Worm (Caenorhabditis elegans): Measurements from ENCODE around the gene grl-30.

Gene grl-30

DNA sequence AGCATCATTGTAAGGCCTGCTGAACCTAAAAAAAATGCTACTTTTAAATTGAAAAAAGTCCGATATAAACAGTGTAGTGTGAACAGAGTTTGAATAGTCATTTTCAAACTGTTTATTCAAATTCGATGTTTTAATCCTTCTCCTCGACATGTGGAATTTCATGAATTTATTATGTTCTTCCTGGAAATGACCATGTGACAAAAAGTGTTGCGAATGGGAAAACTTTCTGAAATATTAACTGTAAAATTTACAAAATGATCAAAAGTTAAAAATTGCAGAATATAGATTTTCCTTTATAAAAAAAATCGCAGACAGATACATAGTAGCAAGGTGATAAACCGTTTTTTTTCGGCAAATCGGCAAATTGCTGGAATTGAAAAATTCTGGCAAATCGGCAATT is 49.2 kb downstream of the grl-30 start, which contains the start of gene T22F3.8:
Gene T22F3.8 (minus strand): TSS at position 101 of the 400 bp plus-strand sequence.
- TF ChIP-seq tra-4 (tag; optimal IDR thresholded peaks at IDR 0.05) = no peak
- TF ChIP-seq flt-1 (GFP tag; IDR thresholded peaks at IDR 0.05) = no peak
- no peak for TF ChIP-seq ets-7 (tag; optimal IDR thresholded peaks at IDR 0.05)
- TF ChIP-seq B0310.2 (tag; optimal IDR thresholded peaks at IDR 0.05) = no peak
- no peak for TF ChIP-seq sea-1 (GFP tag; conservative IDR thresholded peaks at IDR 0.05)
- TF ChIP-seq scrt-1 (GFP tag; IDR thresholded peaks at IDR 0.05) = no peak
- TF ChIP-seq ama-1 (optimal IDR thresholded peaks at IDR 0.05) = no peak
- no peak for TF ChIP-seq pes-1 (GFP tag; IDR thresholded peaks at IDR 0.05)
- TF ChIP-seq tbx-11 (GFP tag; IDR thresholded peaks at IDR 0.05) = no peak
- no peak for TF ChIP-seq aly-1 (tag; optimal IDR thresholded peaks at IDR 0.05)
- TF ChIP-seq hnd-1 (tag; optimal IDR thresholded peaks at IDR 0.05) = no peak
- TF ChIP-seq hmbx-1 (tag; optimal IDR thresholded peaks at IDR 0.05) = no peak
- TF ChIP-seq F13C5.2 (tag; optimal IDR thresholded peaks at IDR 0.05) = no peak
- TF ChIP-seq hmg-4 (GFP tag; optimal IDR thresholded peaks at IDR 0.05) = no peak
- TF ChIP-seq tbx-37 (GFP tag; conservative IDR thresholded peaks at IDR 0.05) = no peak
- no peak for TF ChIP-seq ceh-13 (GFP tag; optimal IDR thresholded peaks at IDR 0.05)
- TF ChIP-seq ceh-36 (tag; optimal IDR thresholded peaks at IDR 0.05) = no peak

- TF ChIP-seq tra-4 (tag; optimal IDR thresholded peaks at IDR 0.05) (no peak), hmbx-1 (tag; optimal IDR thresholded peaks at IDR 0.05) (no peak), ceh-13 (GFP tag; optimal IDR thresholded peaks at IDR 0.05) (no peak), aly-1 (tag; optimal IDR thresholded peaks at IDR 0.05) (no peak), hnd-1 (tag; optimal IDR thresholded peaks at IDR 0.05) (no peak)
These were observed 50.3 kb downstream of the grl-30 start for ce11 chrV:3606391-3606790.
